Worm (Caenorhabditis elegans) whole organism, young adult: ENCODE data around the gene F53C11.1.

Experiments used
- B0336.3 ChIP-seq: fragments of 200-800 bp; sonication (Bioruptor generic); IDR thresholded peaks from 2 replicates; pipeline ENCODE4 v1.3.6; 2022; ENCODE audit warnings: missing genetic modification characterization, missing compliant biosample characterization
- F57A8.1 ChIP-seq: fragments of 200-800 bp; sonication (Bioruptor generic); optimal IDR thresholded peaks from 2 replicates; lab custom pipeline; 2018; ENCODE audit warnings: mild to moderate bottlenecking, missing genetic modification characterization, moderate library complexity, missing compliant biosample characterization
- K11D2.4 ChIP-seq: fragments of 200-800 bp; sonication (Bioruptor generic); IDR thresholded peaks from 2 replicates; pipeline ENCODE4 v1.3.6; 2022; ENCODE audit warnings: missing genetic modification reagents, missing genetic modification characterization, missing compliant biosample characterization
- Y67H2A.10 ChIP-seq: fragments of 200-800 bp; sonication (Bioruptor generic); conservative IDR thresholded peaks from 2 replicates; pipeline ENCODE4 v1.3.6; 2022; ENCODE audit warnings: missing genetic modification reagents, missing genetic modification characterization, missing compliant biosample characterization
- Y79H2A.3 ChIP-seq: fragments of 200-800 bp; sonication (Bioruptor generic); conservative IDR thresholded peaks from 2 replicates; pipeline ENCODE4 v1.3.6; 2022; ENCODE audit warnings: missing genetic modification reagents, missing genetic modification characterization, missing compliant biosample characterization
- aptf-2 ChIP-seq: fragments of 200-800 bp; sonication (Bioruptor generic); conservative IDR thresholded peaks from 2 replicates; pipeline ENCODE4 v1.3.6; 2022; ENCODE audit warnings: missing genetic modification reagents, missing genetic modification characterization, missing compliant biosample characterization
- athp-1 ChIP-seq: sonication (generic microtip); optimal IDR thresholded peaks from 2 replicates; lab custom pipeline; 2017; ENCODE audit warnings: mild to moderate bottlenecking, missing genetic modification characterization, missing compliant biosample characterization
- ceh-79 ChIP-seq: sonication (generic microtip); optimal IDR thresholded peaks from 2 replicates; lab custom pipeline; 2017; ENCODE audit warnings: mild to moderate bottlenecking, missing genetic modification characterization, missing compliant biosample characterization
- dpff-1 ChIP-seq: sonication (generic microtip); optimal IDR thresholded peaks from 2 replicates; lab custom pipeline; 2017; ENCODE audit warnings: mild to moderate bottlenecking, missing genetic modification characterization, missing compliant biosample characterization
- dpl-1 ChIP-seq: fragments of 150-350 bp; optimal IDR thresholded peaks from 2 replicates; lab custom pipeline; 2014; ENCODE audit warnings: missing biosample characterization, missing genetic modification reagents, missing genetic modification characterization
- egl-18 ChIP-seq: fragments of 200-800 bp; sonication (Bioruptor generic); IDR thresholded peaks from 2 replicates; pipeline ENCODE4 v1.3.6; 2022; ENCODE audit warnings: missing genetic modification reagents, missing genetic modification characterization, missing compliant biosample characterization
- ekl-4 ChIP-seq: fragments of 200-800 bp; sonication (Bioruptor generic); IDR thresholded peaks from 2 replicates; pipeline ENCODE4 v1.3.6; 2022; ENCODE audit warnings: missing genetic modification reagents, missing genetic modification characterization, missing compliant biosample characterization
- ets-4 ChIP-seq: fragments of 200-800 bp; sonication (Bioruptor generic); optimal IDR thresholded peaks from 2 replicates; lab custom pipeline; 2018; ENCODE audit warnings: mild to moderate bottlenecking, missing genetic modification characterization, missing compliant biosample characterization
- hmg-20 ChIP-seq: fragments of 200-800 bp; sonication (Bioruptor generic); IDR thresholded peaks from 2 replicates; pipeline ENCODE4 v1.3.6; 2022; ENCODE audit warnings: missing genetic modification reagents, missing genetic modification characterization, missing compliant biosample characterization
- hsf-1 ChIP-seq: fragments of 200-800 bp; sonication (Bioruptor generic); IDR thresholded peaks from 2 replicates; pipeline ENCODE4 v1.3.6; 2022; ENCODE audit warnings: missing genetic modification reagents, missing genetic modification characterization, missing compliant biosample characterization
- lin-35 ChIP-seq, 3 experiments: fragments of 150-350 bp in 2 of 3; sonication (generic microtip) in 1 of 3; optimal IDR thresholded peaks; 2 replicates each; lab custom pipeline; 2014 to 2018; ENCODE audit warnings: missing biosample characterization in 3 of 3, missing genetic modification characterization in 3 of 3, missing genetic modification reagents in 3 of 3
- lir-1 ChIP-seq: fragments of 200-800 bp; sonication (Bioruptor generic); conservative IDR thresholded peaks from 2 replicates; pipeline ENCODE4 v1.3.6; 2022; ENCODE audit warnings: missing genetic modification reagents, missing genetic modification characterization, missing compliant biosample characterization
- lsl-1 ChIP-seq: fragments of 200-800 bp; sonication (Bioruptor generic); optimal IDR thresholded peaks from 2 replicates; lab custom pipeline; 2018; ENCODE audit warnings: mild to moderate bottlenecking, missing genetic modification characterization, moderate library complexity, missing compliant biosample characterization
- lsy-27 ChIP-seq: sonication (generic microtip); optimal IDR thresholded peaks from 2 replicates; lab custom pipeline; 2017; ENCODE audit warnings: missing genetic modification characterization, mild to moderate bottlenecking, missing compliant biosample characterization, antibody characterized with exemption, missing genotype, borderline replicate concordance; ENCODE audit not compliant: insufficient read depth
- mel-28 ChIP-seq: sonication (generic microtip); optimal IDR thresholded peaks from 2 replicates; lab custom pipeline; 2016; ENCODE audit warnings: borderline replicate concordance, mild to moderate bottlenecking, missing genetic modification characterization, missing compliant biosample characterization
- mxl-1 ChIP-seq: sonication (generic microtip); optimal IDR thresholded peaks from 2 replicates; lab custom pipeline; 2016; ENCODE audit warnings: missing genetic modification characterization, missing compliant biosample characterization
- nfya-2 ChIP-seq: fragments of 200-800 bp; sonication (Bioruptor generic); IDR thresholded peaks from 2 replicates; pipeline ENCODE4 v1.3.6; 2022; ENCODE audit warnings: missing genetic modification reagents, missing genetic modification characterization, missing compliant biosample characterization
- nhr-80 ChIP-seq: sonication (generic microtip); optimal IDR thresholded peaks from 2 replicates; lab custom pipeline; 2016; ENCODE audit warnings: missing genetic modification characterization, missing compliant biosample characterization
- rec-8 ChIP-seq, 2 experiments: sonication (generic microtip); optimal IDR thresholded peaks; 2 replicates each; lab custom pipeline; 2016; ENCODE audit warnings: mild to moderate bottlenecking in 2 of 2, missing genetic modification characterization in 2 of 2, missing genetic modification reagents in 2 of 2, missing genotype in 2 of 2, missing biosample characterization in 1 of 2, missing compliant biosample characterization in 1 of 2, moderate library complexity in 1 of 2
- repo-1 ChIP-seq: sonication (generic microtip); optimal IDR thresholded peaks from 2 replicates; lab custom pipeline; 2017; ENCODE audit warnings: mild to moderate bottlenecking, missing genetic modification characterization, missing compliant biosample characterization
- sdz-38 ChIP-seq: sonication (generic microtip); optimal IDR thresholded peaks from 2 replicates; lab custom pipeline; 2016; ENCODE audit warnings: missing genotype, missing genetic modification characterization, missing compliant biosample characterization
- snpc-1.1 ChIP-seq: sonication (generic microtip); optimal IDR thresholded peaks from 2 replicates; lab custom pipeline; 2017; ENCODE audit warnings: missing genetic modification characterization, mild to moderate bottlenecking, missing compliant biosample characterization, antibody characterized with exemption, moderate library complexity, missing genotype, missing genetic modification reagents; ENCODE audit not compliant: insufficient read depth
- sptf-2 ChIP-seq: fragments of 200-800 bp; sonication (Bioruptor generic); optimal IDR thresholded peaks from 2 replicates; lab custom pipeline; 2018; ENCODE audit warnings: mild to moderate bottlenecking, missing genetic modification characterization, missing compliant biosample characterization
- tbp1 ChIP-seq: fragments of 200-800 bp; sonication (Bioruptor generic); optimal IDR thresholded peaks from 2 replicates; lab custom pipeline; 2018; ENCODE audit warnings: mild to moderate bottlenecking, missing genetic modification characterization, missing compliant biosample characterization
- ztf-3 ChIP-seq: fragments of 200-800 bp; sonication (Bioruptor generic); optimal IDR thresholded peaks from 2 replicates; lab custom pipeline; 2018; ENCODE audit warnings: mild to moderate bottlenecking, missing genetic modification characterization, missing compliant biosample characterization

The F53C11.1 gene

DNA sequence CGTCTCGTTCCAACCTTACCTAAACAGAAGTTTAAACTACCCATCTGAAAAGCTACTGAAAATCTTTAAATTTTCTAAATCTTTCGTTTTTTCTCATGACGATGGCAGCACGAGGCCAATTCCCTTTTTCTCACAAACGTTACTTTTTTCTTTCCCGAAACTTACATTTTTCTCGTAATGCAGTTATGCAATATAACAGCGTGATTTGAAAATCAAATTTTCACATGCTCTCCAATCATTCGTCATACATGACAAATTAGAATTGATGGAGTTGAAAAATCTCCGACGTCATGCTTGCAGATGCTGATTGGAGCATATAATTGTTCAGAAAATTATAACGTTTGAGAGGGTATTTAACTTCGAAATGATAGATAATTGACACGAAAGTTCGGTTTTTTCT lies 11.9 kb upstream of the F53C11.1 start:
- TF ChIP-seq hmg-20 (GFP tag; lab: Robert Waterston, UW) (no peak), snpc-1.1 (tag; lab: Kevin White, UChicago) (no peak), lsy-27 (tag; lab: Kevin White, UChicago) (no peak)

DNA sequence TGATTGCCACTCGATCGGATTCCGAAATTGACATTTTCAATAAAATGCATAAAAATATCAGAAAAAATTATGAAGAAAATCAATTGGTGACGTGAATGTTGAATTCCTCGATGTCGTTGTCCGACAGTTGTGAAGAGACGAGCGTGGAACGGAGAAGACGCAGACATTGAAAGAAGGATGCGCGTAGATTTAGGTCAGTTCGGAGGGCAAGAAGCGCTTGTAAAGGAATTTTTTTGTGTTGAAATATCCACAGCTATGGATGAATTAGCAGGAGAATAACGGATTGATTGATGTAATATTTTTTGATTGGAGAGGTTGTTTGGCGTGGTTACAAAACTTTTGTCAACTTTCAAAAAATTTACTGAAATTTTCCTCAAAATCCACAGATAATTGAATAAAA lies 7.2 kb upstream of the F53C11.1 start, which contains the start of gene F20G2.3:
Gene F20G2.3, minus strand, starts transcription at position 101 of the 400 bp plus-strand sequence.
- TF ChIP-seq nhr-80 (tag; lab: Kevin White, UChicago) (no peak), F57A8.1 (GFP tag; lab: Kevin White, UChicago) (no peak), snpc-1.1 (tag; lab: Kevin White, UChicago) (no peak), repo-1 (tag; lab: Kevin White, UChicago) (no peak), athp-1 (tag; lab: Kevin White, UChicago) (no peak), mel-28 (no peak), sdz-38 (no peak), ztf-3 (GFP tag; lab: Kevin White, UChicago) (no peak)

ce11 chrV:13768941-13769436 lies 6.6 kb upstream of the F53C11.1 start, which contains the start of gene nas-24:
nas-24 (plus strand) TSS chrV:13769386.
- TF ChIP-seq B0336.3 (GFP tag; lab: Robert Waterston, UW) (no peak), sptf-2 (GFP tag; lab: Kevin White, UChicago) (no peak), lin-35 (GFP tag; optimal IDR thresholded peaks at IDR 0.05; lab: Kevin White, UChicago) (no peak), K11D2.4 (GFP tag; lab: Robert Waterston, UW) (no peak), ekl-4 (GFP tag; lab: Robert Waterston, UW) (no peak), lir-1 (no peak), lsl-1 (GFP tag; lab: Kevin White, UChicago) (no peak), Y79H2A.3 (no peak), dpl-1 (no peak), Y67H2A.10 (GFP tag; lab: Robert Waterston, UW) (no peak)

- TF ChIP-seq egl-18: no peak
- TF ChIP-seq mel-28: no peak
- no peak for TF ChIP-seq aptf-2 (GFP tag; lab: Robert Waterston, UW)
- TF ChIP-seq hsf-1 (GFP tag; lab: Robert Waterston, UW): no peak
- no peak for TF ChIP-seq rec-8 (tag; optimal IDR thresholded peaks at IDR 0.05; lab: Kevin White, UChicago)
- TF ChIP-seq dpff-1 (tag; lab: Kevin White, UChicago): no peak
- TF ChIP-seq nfya-2 (GFP tag; lab: Robert Waterston, UW): no peak
- TF ChIP-seq ets-4 (GFP tag; lab: Kevin White, UChicago): no peak
- no peak for TF ChIP-seq mxl-1 (tag; lab: Kevin White, UChicago)
Observed at ce11 chrV:13771209-13771608, 4.4 kb upstream of the F53C11.1 start, which contains the start of gene F20G2.5. F20G2.5 (plus strand) TSS chrV:13771509.

ce11 chrV:13777857-13778256 lies 2.3 kb downstream of the F53C11.1 start, which contains the start of gene F53C11.9:
F53C11.9 (plus strand) TSS chrV:13778015.
- TF ChIP-seq tbp1 (GFP tag; lab: Kevin White, UChicago) (no peak), ceh-79 (no peak)
